Worm (Caenorhabditis elegans): ENCODE measurements around the gene C05G5.5.

DNA sequence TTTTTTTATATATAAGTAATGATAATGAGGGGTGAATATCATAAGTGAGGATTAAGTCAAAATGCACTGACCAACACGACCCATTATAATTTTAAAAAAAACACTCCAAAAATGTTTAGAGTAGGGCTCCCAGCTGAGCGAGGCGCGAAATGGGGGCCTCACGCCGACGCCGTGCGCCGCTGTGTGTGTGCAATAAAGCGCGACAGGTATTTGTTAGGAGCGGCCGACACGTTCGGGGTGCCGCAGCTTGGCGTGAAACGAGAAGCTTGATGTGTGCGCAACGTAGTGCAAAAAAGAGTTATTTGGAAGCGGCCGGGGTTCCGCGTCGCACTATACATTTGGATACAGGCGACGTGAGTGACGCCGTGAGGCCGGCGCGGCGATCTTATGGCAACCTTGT lies 36.0 kb downstream of the C05G5.5 start:
- no peak for TF ChIP-seq flt-1 (GFP tag; IDR thresholded peaks at IDR 0.05)
- TF ChIP-seq hmbx-1 (tag; optimal IDR thresholded peaks at IDR 0.05): no peak
- no peak for TF ChIP-seq ama-1 (optimal IDR thresholded peaks at IDR 0.05)
- TF ChIP-seq scrt-1 (GFP tag; IDR thresholded peaks at IDR 0.05): no peak
- no peak for TF ChIP-seq tbx-11 (GFP tag; IDR thresholded peaks at IDR 0.05)
- no peak for TF ChIP-seq ceh-36 (tag; optimal IDR thresholded peaks at IDR 0.05)
- TF ChIP-seq hnd-1 (tag; optimal IDR thresholded peaks at IDR 0.05): no peak
- TF ChIP-seq pes-1 (GFP tag; IDR thresholded peaks at IDR 0.05): no peak

Data from whole organism, early embryonic.